Fruit fly (Drosophila melanogaster) whole organism, embryonic: ENCODE data around the gene Drsl1.

Source experiments
- C15 ChIP-seq: fragments of 200-800 bp; sonication (Bioruptor generic); IDR thresholded peaks from 3 replicates; pipeline ENCODE4 v1.3.6; 2022; ENCODE audit warnings: missing biosample characterization, missing genetic modification characterization
- CG10267 ChIP-seq: fragments of 200-800 bp; sonication (Bioruptor generic); optimal IDR thresholded peaks from 2 replicates; lab custom pipeline; 2018; ENCODE audit warnings: missing biosample characterization, mild to moderate bottlenecking, missing genetic modification characterization, moderate library complexity
- CG10366 ChIP-seq: fragments of 200-800 bp; sonication (Bioruptor generic); IDR thresholded peaks from 2 replicates; pipeline ENCODE4 v1.3.6; 2022; ENCODE audit warnings: missing biosample characterization, missing genetic modification characterization
- CG11085 ChIP-seq: fragments of 200-800 bp; sonication (Bioruptor generic); IDR thresholded peaks from 2 replicates; pipeline ENCODE4 v1.3.6; 2022; ENCODE audit warnings: missing biosample characterization, missing genetic modification characterization
- CG11093 ChIP-seq: fragments of 200-800 bp; sonication (Bioruptor generic); IDR thresholded peaks from 3 replicates; pipeline ENCODE4 v1.3.6; 2022; ENCODE audit warnings: missing biosample characterization, missing genetic modification characterization
- CG11504 ChIP-seq: fragments of 200-800 bp; sonication (Bioruptor generic); optimal IDR thresholded peaks from 3 replicates; lab custom pipeline; 2019; ENCODE audit warnings: missing biosample characterization, mild to moderate bottlenecking, missing genetic modification characterization, moderate library complexity
- CG11723 ChIP-seq: fragments of 200-800 bp; sonication (Bioruptor generic); optimal IDR thresholded peaks from 2 replicates; lab custom pipeline; 2017; ENCODE audit warnings: missing biosample characterization, mild to moderate bottlenecking, missing genetic modification characterization
- CG12769 ChIP-seq: fragments of 200-800 bp; sonication (Bioruptor generic); optimal IDR thresholded peaks from 2 replicates; lab custom pipeline; 2019; ENCODE audit warnings: missing biosample characterization, mild to moderate bottlenecking, missing genetic modification characterization, moderate library complexity
- CG12942 ChIP-seq: fragments of 200-800 bp; sonication (Bioruptor generic); optimal IDR thresholded peaks from 3 replicates; lab custom pipeline; 2016; ENCODE audit warnings: missing biosample characterization, missing genetic modification characterization
- CG13894 ChIP-seq: fragments of 200-800 bp; sonication (Bioruptor generic); optimal IDR thresholded peaks from 3 replicates; lab custom pipeline; 2018; ENCODE audit warnings: missing biosample characterization, mild to moderate bottlenecking, missing genetic modification characterization, moderate library complexity
- CG14860 ChIP-seq: fragments of 200-800 bp; sonication (Bioruptor generic); IDR thresholded peaks from 3 replicates; pipeline ENCODE4 v1.3.6; 2022; ENCODE audit warnings: missing biosample characterization, missing genetic modification characterization; ENCODE audit not compliant: partially characterized antibody
- CG1602 ChIP-seq: fragments of 200-800 bp; sonication (Bioruptor generic); optimal IDR thresholded peaks from 3 replicates; lab custom pipeline; 2016; ENCODE audit warnings: missing biosample characterization, missing genetic modification characterization
- CG17385 ChIP-seq: fragments of 200-800 bp; sonication (Bioruptor generic); optimal IDR thresholded peaks from 3 replicates; lab custom pipeline; 2018; ENCODE audit warnings: missing biosample characterization, mild to moderate bottlenecking, missing genetic modification characterization
- CG1792 ChIP-seq: fragments of 200-800 bp; sonication (Bioruptor generic); optimal IDR thresholded peaks from 2 replicates; lab custom pipeline; 2016; ENCODE audit warnings: missing biosample characterization, missing genetic modification characterization
- CG2129 ChIP-seq: fragments of 200-800 bp; sonication (Bioruptor generic); IDR thresholded peaks from 2 replicates; pipeline ENCODE4 v1.3.6; 2022; ENCODE audit warnings: missing biosample characterization, missing genetic modification characterization; ENCODE audit not compliant: partially characterized antibody
- CG2889 ChIP-seq: fragments of 200-800 bp; sonication (Bioruptor generic); IDR thresholded peaks from 3 replicates; pipeline ENCODE4 v1.3.6; 2022; ENCODE audit warnings: missing biosample characterization, missing genetic modification characterization
- CG31388 ChIP-seq: fragments of 200-800 bp; sonication (Bioruptor generic); optimal IDR thresholded peaks from 2 replicates; lab custom pipeline; 2016; ENCODE audit warnings: missing biosample characterization, missing genetic modification characterization
- CG31441 ChIP-seq: fragments of 200-800 bp; sonication (Bioruptor generic); IDR thresholded peaks from 2 replicates; pipeline ENCODE4 v1.3.6; 2022; ENCODE audit warnings: missing biosample characterization, missing genetic modification characterization
- CG33213 ChIP-seq: fragments of 200-800 bp; sonication (Bioruptor generic); optimal IDR thresholded peaks from 3 replicates; lab custom pipeline; 2016; ENCODE audit warnings: missing biosample characterization, missing genetic modification characterization
- CG4707 ChIP-seq: fragments of 200-800 bp; sonication (Bioruptor generic); optimal IDR thresholded peaks from 2 replicates; lab custom pipeline; 2018; ENCODE audit warnings: missing biosample characterization, mild to moderate bottlenecking, missing genetic modification characterization, moderate library complexity
- CG5245 ChIP-seq: fragments of 200-800 bp; sonication (Bioruptor generic); optimal IDR thresholded peaks from 3 replicates; lab custom pipeline; 2016; ENCODE audit warnings: missing biosample characterization, missing genetic modification characterization
- CG8924 ChIP-seq: fragments of 200-800 bp; optimal IDR thresholded peaks from 3 replicates; lab custom pipeline; 2019; ENCODE audit warnings: missing biosample characterization, mild to moderate bottlenecking, missing genetic modification characterization, moderate library complexity
- CG9932 ChIP-seq: fragments of 200-800 bp; sonication (Bioruptor generic); IDR thresholded peaks from 2 replicates; pipeline ENCODE4 v1.3.6; 2022; ENCODE audit warnings: missing biosample characterization, missing genetic modification characterization
- Camta ChIP-seq: fragments of 200-800 bp; sonication (Bioruptor generic); optimal IDR thresholded peaks from 2 replicates; lab custom pipeline; 2016; ENCODE audit warnings: missing biosample characterization, missing genetic modification characterization
- D19A ChIP-seq: fragments of 200-800 bp; optimal IDR thresholded peaks from 3 replicates; lab custom pipeline; 2019; ENCODE audit warnings: missing biosample characterization, mild to moderate bottlenecking, missing genetic modification characterization, moderate library complexity
- Dref ChIP-seq: fragments of 200-800 bp; sonication (Bioruptor generic); IDR thresholded peaks from 2 replicates; pipeline ENCODE4 v1.3.6; 2022; ENCODE audit warnings: missing biosample characterization, missing genetic modification characterization
- Hmr ChIP-seq: fragments of 200-800 bp; sonication (Bioruptor generic); optimal IDR thresholded peaks from 3 replicates; lab custom pipeline; 2017; ENCODE audit warnings: mild to moderate bottlenecking, missing biosample characterization, missing genetic modification reagents, missing genetic modification characterization
- Hr39 ChIP-seq: fragments of >200 bp; optimal IDR thresholded peaks from 2 replicates; lab custom pipeline; 2017
- Hr51 ChIP-seq, 2 experiments: fragments of 200-800 bp; sonication (Bioruptor generic); optimal IDR thresholded peaks; 2 replicates in 1 of 2; 3 replicates in 1 of 2; lab custom pipeline; 2016 to 2018; ENCODE audit warnings: missing biosample characterization in 2 of 2, missing genetic modification characterization in 2 of 2, mild to moderate bottlenecking in 1 of 2, moderate library complexity in 1 of 2
- Poxn ChIP-seq: fragments of 200-800 bp; sonication (Bioruptor generic); IDR thresholded peaks from 2 replicates; pipeline ENCODE4 v1.3.6; 2022; ENCODE audit warnings: missing biosample characterization, missing genetic modification characterization
- Side ChIP-seq: fragments of 200-800 bp; sonication (Bioruptor generic); optimal IDR thresholded peaks from 2 replicates; lab custom pipeline; 2016; ENCODE audit warnings: missing biosample characterization, missing genetic modification characterization
- Sox102F ChIP-seq: fragments of 200-800 bp; sonication (Bioruptor generic); optimal IDR thresholded peaks from 2 replicates; lab custom pipeline; 2018; ENCODE audit warnings: missing biosample characterization, mild to moderate bottlenecking, missing genetic modification characterization, moderate library complexity
- Vsx1 ChIP-seq: fragments of 200-800 bp; sonication (Bioruptor generic); optimal IDR thresholded peaks from 2 replicates; lab custom pipeline; 2017; ENCODE audit warnings: missing biosample characterization, mild to moderate bottlenecking, missing genetic modification characterization, missing genetic modification reagents
- btn ChIP-seq: fragments of 200-800 bp; sonication (Bioruptor generic); optimal IDR thresholded peaks from 2 replicates; lab custom pipeline; 2016; ENCODE audit warnings: missing biosample characterization, missing genetic modification characterization
- chm ChIP-seq: fragments of 200-800 bp; sonication (Bioruptor generic); IDR thresholded peaks from 2 replicates; pipeline ENCODE4 v1.3.6; 2022; ENCODE audit warnings: missing biosample characterization, missing genetic modification characterization
- croc ChIP-seq: fragments of 200-800 bp; sonication (Bioruptor generic); conservative IDR thresholded peaks from 3 replicates; pipeline ENCODE4 v1.3.6; 2022; ENCODE audit warnings: missing biosample characterization, missing genetic modification characterization
- disco-r ChIP-seq: fragments of 200-800 bp; sonication (Bioruptor generic); optimal IDR thresholded peaks from 2 replicates; lab custom pipeline; 2016; ENCODE audit warnings: missing biosample characterization, missing genetic modification characterization
- dpn ChIP-seq, 2 experiments: fragments of 200-800 bp; sonication (Bioruptor generic); optimal IDR thresholded peaks; 3 replicates each; lab custom pipeline; 2016; ENCODE audit warnings: missing biosample characterization in 2 of 2, missing genetic modification characterization in 2 of 2
- exex ChIP-seq: fragments of 200-800 bp; sonication (Bioruptor generic); optimal IDR thresholded peaks from 4 replicates; lab custom pipeline; 2018; ENCODE audit warnings: missing biosample characterization, mild to moderate bottlenecking, missing genetic modification characterization, moderate library complexity
- eyg ChIP-seq: fragments of 200-800 bp; sonication (Bioruptor generic); optimal IDR thresholded peaks from 3 replicates; lab custom pipeline; 2016; ENCODE audit warnings: missing biosample characterization, missing genetic modification characterization
- gt ChIP-seq: fragments of 200-800 bp; sonication (Bioruptor generic); IDR thresholded peaks from 2 replicates; pipeline ENCODE4 v1.3.6; 2022; ENCODE audit warnings: missing biosample characterization, missing genetic modification characterization
- nom ChIP-seq: fragments of 200-800 bp; sonication (Bioruptor generic); optimal IDR thresholded peaks from 2 replicates; lab custom pipeline; 2017; ENCODE audit warnings: missing biosample characterization, missing genetic modification characterization, mild to moderate bottlenecking, moderate library complexity, missing genetic modification reagents
- org-1 ChIP-seq: fragments of 200-800 bp; sonication (Bioruptor generic); optimal IDR thresholded peaks from 2 replicates; lab custom pipeline; 2017; ENCODE audit warnings: missing biosample characterization, missing genetic modification characterization
- pita ChIP-seq: fragments of 200-800 bp; sonication (Bioruptor generic); optimal IDR thresholded peaks from 2 replicates; lab custom pipeline; 2017; ENCODE audit warnings: missing biosample characterization, mild to moderate bottlenecking, missing genetic modification characterization
- rib ChIP-seq: fragments of 200-800 bp; sonication (Bioruptor generic); IDR thresholded peaks from 2 replicates; pipeline ENCODE4 v1.3.6; 2022; ENCODE audit warnings: missing biosample characterization, missing genetic modification characterization
- sisA ChIP-seq: fragments of 200-800 bp; sonication (Bioruptor generic); IDR thresholded peaks from 2 replicates; pipeline ENCODE4 v1.3.6; 2022; ENCODE audit warnings: missing biosample characterization, missing genetic modification characterization
- tll ChIP-seq, 2 experiments: fragments of 200-800 bp in 1 of 2; fragments of >200 bp in 1 of 2; sonication (Bioruptor generic) in 1 of 2; optimal IDR thresholded peaks; 2 replicates each; lab custom pipeline; 2017 to 2019; ENCODE audit warnings: missing biosample characterization in 2 of 2, missing genetic modification characterization in 2 of 2, mild to moderate bottlenecking in 1 of 2, moderate library complexity in 1 of 2
- unpg ChIP-seq: fragments of 200-800 bp; sonication (Bioruptor generic); optimal IDR thresholded peaks from 3 replicates; lab custom pipeline; 2018; ENCODE audit warnings: missing biosample characterization, mild to moderate bottlenecking, missing genetic modification characterization, moderate library complexity
- vvl ChIP-seq: fragments of 200-800 bp; sonication (Bioruptor generic); IDR thresholded peaks from 2 replicates; pipeline ENCODE4 v1.3.6; 2022; ENCODE audit warnings: missing biosample characterization, missing genetic modification characterization

Gene Drsl1

DNA sequence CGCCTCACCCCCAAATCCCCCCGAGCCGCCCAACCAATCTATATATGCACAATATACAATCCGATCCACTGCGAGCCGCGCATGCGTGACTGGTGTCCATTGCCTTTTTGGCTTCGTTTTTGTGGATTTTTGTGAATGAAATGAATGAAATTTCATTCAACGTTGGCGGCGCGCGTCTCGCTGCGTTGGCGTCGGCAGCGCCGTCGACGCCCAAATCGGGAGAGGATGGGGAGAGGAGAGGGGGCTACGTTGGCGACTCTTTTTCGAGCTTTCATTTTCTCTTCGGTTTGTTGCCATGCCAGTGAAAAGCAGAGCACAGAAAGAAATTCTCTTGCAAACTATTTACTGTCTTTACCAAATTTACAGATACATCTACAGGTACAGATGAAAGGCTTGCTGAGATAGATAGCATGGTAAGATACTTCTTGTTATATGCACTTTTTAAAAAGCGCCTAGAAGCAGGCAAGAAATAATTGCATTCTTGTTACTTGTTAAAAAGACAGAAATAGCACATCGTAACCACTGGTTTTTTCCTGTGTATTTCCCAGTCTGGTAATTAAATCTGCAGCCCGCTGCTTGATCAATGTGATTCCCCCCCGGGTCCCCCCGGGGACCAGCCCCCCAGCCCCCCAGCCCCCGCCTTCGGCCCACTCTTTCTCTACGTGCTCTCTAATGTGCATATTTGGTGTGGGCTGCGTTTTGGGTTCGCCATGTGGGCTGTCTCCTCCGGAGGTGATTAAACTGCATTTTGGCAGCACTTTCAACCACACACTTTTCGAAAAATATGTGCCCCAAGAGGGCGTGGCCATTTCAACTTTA is 44.8 kb upstream of the Drsl1 start (continued):
- no peak for TF ChIP-seq btn (GFP tag; lab: Kevin White, UChicago)
- no peak for TF ChIP-seq CG12942 (GFP tag; lab: Kevin White, UChicago)
- TF ChIP-seq CG33213 (GFP tag; lab: Kevin White, UChicago): no peak
- TF ChIP-seq CG2129 (GFP tag; lab: Robert Waterston, UW): no peak
- TF ChIP-seq CG4707 (GFP tag; lab: Kevin White, UChicago): no peak
- peak; percentile 19 for TF ChIP-seq CG12769
- TF ChIP-seq CG13894 (tag; lab: Kevin White, UChicago): no peak
- TF ChIP-seq CG11723 (GFP tag; lab: Kevin White, UChicago): peak; percentile 40
- TF ChIP-seq exex (tag; lab: Kevin White, UChicago): no peak
- TF ChIP-seq CG14860 (GFP tag; lab: Robert Waterston, UW): no peak
- TF ChIP-seq Hr51 (GFP tag; optimal IDR thresholded peaks at IDR 0.05; lab: Kevin White, UChicago): peak in 1 of 2 experiments; percentile 63
- peak; percentile 47 for TF ChIP-seq D19A (tag; lab: Kevin White, UChicago)
- TF ChIP-seq CG1792 (GFP tag; lab: Kevin White, UChicago): no peak
- TF ChIP-seq croc (GFP tag; lab: Robert Waterston, UW): no peak; the same call in 2 of the 3 replicates
- TF ChIP-seq CG11085 (GFP tag; lab: Robert Waterston, UW): no peak
- peak; percentile 50 for TF ChIP-seq CG8924
- TF ChIP-seq vvl (GFP tag; lab: Robert Waterston, UW): peak; percentile 54
- no peak for TF ChIP-seq Hr39 (lab: Kevin White, UChicago)
- no peak for TF ChIP-seq Poxn (GFP tag; lab: Robert Waterston, UW)
- TF ChIP-seq eyg: no peak
- TF ChIP-seq CG11504 (tag; lab: Kevin White, UChicago): peak; percentile 76
- peak; percentile 22 for TF ChIP-seq CG10267
- TF ChIP-seq unpg: peak; percentile 39
- peak; percentile 56 for TF ChIP-seq CG17385 (GFP tag; lab: Kevin White, UChicago)
- TF ChIP-seq CG31388 (GFP tag; lab: Kevin White, UChicago): no peak
- TF ChIP-seq Hmr (GFP tag; lab: Kevin White, UChicago): no peak
- peak; percentile 45 for TF ChIP-seq Vsx1
- TF ChIP-seq org-1 (GFP tag; lab: Kevin White, UChicago): peak; percentile 19
- no peak for TF ChIP-seq Side (GFP tag; lab: Kevin White, UChicago)
- TF ChIP-seq nom (GFP tag; lab: Kevin White, UChicago): no peak
- no peak for TF ChIP-seq disco-r (GFP tag; lab: Kevin White, UChicago)
- peak in 1 of 2 experiments; percentile 47 for TF ChIP-seq dpn (GFP tag; optimal IDR thresholded peaks at IDR 0.05; lab: Kevin White, UChicago)
- no peak for TF ChIP-seq C15
- peak; percentile 74 for TF ChIP-seq CG31441 (GFP tag; lab: Robert Waterston, UW)
- 0 out of 3 replicates have a peak, but pooled peaks have one; percentile 32 for TF ChIP-seq CG11093
- peak; percentile 1 for TF ChIP-seq CG5245 (GFP tag; lab: Kevin White, UChicago)
- no peak for TF ChIP-seq tll (GFP tag; optimal IDR thresholded peaks at IDR 0.05; lab: Kevin White, UChicago)
- no peak; the same call in 1 of the 2 replicates for TF ChIP-seq rib
- no peak for TF ChIP-seq chm (GFP tag; lab: Robert Waterston, UW)
- TF ChIP-seq CG2889 (GFP tag; lab: Robert Waterston, UW): no peak
- peak; percentile 59 for TF ChIP-seq sisA (GFP tag; lab: Robert Waterston, UW)
- peak; percentile 9 for TF ChIP-seq CG1602 (GFP tag; lab: Kevin White, UChicago)
- TF ChIP-seq Sox102F (GFP tag; lab: Kevin White, UChicago): peak; percentile 80
- TF ChIP-seq Camta (GFP tag; lab: Kevin White, UChicago): no peak
- no peak for TF ChIP-seq Dref (GFP tag; lab: Robert Waterston, UW)
- peak; percentile 22; the same call in 1 of the 2 replicates for TF ChIP-seq CG10366 (GFP tag; lab: Robert Waterston, UW)
- no peak for TF ChIP-seq CG9932 (GFP tag; lab: Robert Waterston, UW)
- TF ChIP-seq pita (GFP tag; lab: Kevin White, UChicago): no peak
- TF ChIP-seq gt (GFP tag; lab: Robert Waterston, UW): no peak
